Worm (Caenorhabditis elegans) whole organism, young adult: ENCODE data around the gene his-64.

Source experiments
- B0019.2 ChIP-seq: fragments of 200-800 bp; sonication (Bioruptor generic); conservative IDR thresholded peaks from 2 replicates; pipeline ENCODE4 v1.3.6; 2022; ENCODE audit warnings: missing genetic modification reagents, missing genetic modification characterization, missing compliant biosample characterization
- B0035.1 ChIP-seq: sonication (generic microtip); optimal IDR thresholded peaks from 2 replicates; lab custom pipeline; 2016; ENCODE audit warnings: missing genetic modification characterization, mild to moderate bottlenecking, missing compliant biosample characterization, missing genotype, missing genetic modification reagents
- B0261.1 ChIP-seq: sonication (generic microtip); optimal IDR thresholded peaks from 2 replicates; lab custom pipeline; 2016; ENCODE audit warnings: mild to moderate bottlenecking, missing genetic modification characterization, moderate library complexity, missing compliant biosample characterization
- F22D6.2 ChIP-seq: sonication (generic microtip); optimal IDR thresholded peaks from 2 replicates; lab custom pipeline; 2016; ENCODE audit warnings: mild to moderate bottlenecking, missing genetic modification characterization, missing compliant biosample characterization
- F33H1.4 ChIP-seq: fragments of 200-800 bp; sonication (Bioruptor generic); IDR thresholded peaks from 2 replicates; pipeline ENCODE4 v1.3.6; 2022; ENCODE audit warnings: missing genetic modification reagents, missing genetic modification characterization, missing compliant biosample characterization
- F37B4.10 ChIP-seq: fragments of 200-800 bp; sonication (Bioruptor generic); IDR thresholded peaks from 2 replicates; pipeline ENCODE4 v1.3.6; 2022; ENCODE audit warnings: missing genetic modification characterization, missing compliant biosample characterization
- F39B2.1 ChIP-seq: fragments of 200-800 bp; sonication (Bioruptor generic); IDR thresholded peaks from 2 replicates; pipeline ENCODE4 v1.3.6; 2022; ENCODE audit warnings: missing genetic modification reagents, missing genetic modification characterization, missing compliant biosample characterization
- F49E8.2 ChIP-seq: sonication (generic microtip); optimal IDR thresholded peaks from 3 replicates; lab custom pipeline; 2017; ENCODE audit warnings: missing genetic modification characterization, mild to moderate bottlenecking, missing compliant biosample characterization, antibody characterized with exemption, moderate library complexity; ENCODE audit not compliant: insufficient read depth
- T07F8.4 ChIP-seq: sonication (generic microtip); optimal IDR thresholded peaks from 2 replicates; lab custom pipeline; 2016; ENCODE audit warnings: mild to moderate bottlenecking, missing genetic modification characterization, moderate library complexity, missing compliant biosample characterization
- Y53G8AR.9 ChIP-seq: fragments of 200-800 bp; sonication (Bioruptor generic); conservative IDR thresholded peaks from 2 replicates; pipeline ENCODE4 v1.3.6; 2022; ENCODE audit warnings: missing genetic modification reagents, missing genetic modification characterization, missing compliant biosample characterization
- Y95B8A.8 ChIP-seq: fragments of 200-800 bp; sonication (Bioruptor generic); IDR thresholded peaks from 2 replicates; pipeline ENCODE4 v1.3.6; 2022; ENCODE audit warnings: missing genetic modification reagents, missing genetic modification characterization, missing compliant biosample characterization
- ama-1 ChIP-seq, 3 experiments: fragments of 150-350 bp in 1 of 3; sonication (generic microtip) in 2 of 3; optimal IDR thresholded peaks; 2 replicates each; lab custom pipeline; 2014 to 2018; ENCODE audit warnings: missing biosample characterization in 2 of 3, missing genetic modification characterization in 2 of 3, missing genetic modification reagents in 2 of 3
- bed-2 ChIP-seq: fragments of 200-800 bp; sonication (Bioruptor generic); IDR thresholded peaks from 2 replicates; pipeline ENCODE4 v1.3.6; 2022; ENCODE audit warnings: missing genetic modification reagents, missing genetic modification characterization, missing compliant biosample characterization
- cebp-1 ChIP-seq, 2 experiments: fragments of 200-800 bp in 1 of 2; sonication (Bioruptor generic) in 1 of 2; sonication (generic microtip) in 1 of 2; IDR thresholded peaks in 1 of 2; optimal IDR thresholded peaks in 1 of 2; 2 replicates each; pipeline versions ENCODE4 v1.3.6 to Lab custom; 2017 to 2022; ENCODE audit warnings: missing compliant biosample characterization in 2 of 2, missing genetic modification characterization in 2 of 2, mild to moderate bottlenecking in 1 of 2, missing genetic modification reagents in 1 of 2, moderate library complexity in 1 of 2
- cebp-2 ChIP-seq: fragments of 200-800 bp; sonication (Bioruptor generic); IDR thresholded peaks from 2 replicates; pipeline ENCODE4 v1.3.6; 2022; ENCODE audit warnings: missing genetic modification characterization, missing compliant biosample characterization
- chd-7 ChIP-seq: sonication (generic microtip); optimal IDR thresholded peaks from 2 replicates; lab custom pipeline; 2016; ENCODE audit warnings: mild to moderate bottlenecking, missing genetic modification characterization, moderate library complexity, missing compliant biosample characterization
- dox-1 ChIP-seq: fragments of 200-800 bp; sonication (Bioruptor generic); IDR thresholded peaks from 2 replicates; pipeline ENCODE4 v1.3.6; 2022; ENCODE audit warnings: missing genetic modification reagents, missing genetic modification characterization, missing compliant biosample characterization
- dpl-1 ChIP-seq: fragments of 150-350 bp; optimal IDR thresholded peaks from 2 replicates; lab custom pipeline; 2014; ENCODE audit warnings: missing biosample characterization, missing genetic modification reagents, missing genetic modification characterization
- hlh-12 ChIP-seq: sonication (generic microtip); optimal IDR thresholded peaks from 2 replicates; lab custom pipeline; 2016; ENCODE audit warnings: missing genetic modification characterization, missing compliant biosample characterization
- hlh-26 ChIP-seq: fragments of 200-800 bp; sonication (Bioruptor generic); conservative IDR thresholded peaks from 2 replicates; pipeline ENCODE4 v1.3.6; 2022; ENCODE audit warnings: missing genetic modification reagents, missing genetic modification characterization, missing compliant biosample characterization
- hmg-20 ChIP-seq: fragments of 200-800 bp; sonication (Bioruptor generic); IDR thresholded peaks from 2 replicates; pipeline ENCODE4 v1.3.6; 2022; ENCODE audit warnings: missing genetic modification reagents, missing genetic modification characterization, missing compliant biosample characterization
- hrde-1 ChIP-seq: sonication (generic microtip); optimal IDR thresholded peaks from 2 replicates; lab custom pipeline; 2016; ENCODE audit warnings: missing genetic modification characterization, mild to moderate bottlenecking, missing compliant biosample characterization, moderate library complexity, missing genotype, missing genetic modification reagents, borderline replicate concordance
- lin-35 ChIP-seq, 3 experiments: fragments of 150-350 bp in 2 of 3; sonication (generic microtip) in 1 of 3; optimal IDR thresholded peaks; 2 replicates each; lab custom pipeline; 2014 to 2018; ENCODE audit warnings: missing biosample characterization in 3 of 3, missing genetic modification characterization in 3 of 3, missing genetic modification reagents in 3 of 3
- lin-54 ChIP-seq: fragments of 200-800 bp; sonication (Bioruptor generic); optimal IDR thresholded peaks from 2 replicates; lab custom pipeline; 2018; ENCODE audit warnings: mild to moderate bottlenecking, missing genetic modification characterization, missing compliant biosample characterization
- lsl-1 ChIP-seq: fragments of 200-800 bp; sonication (Bioruptor generic); optimal IDR thresholded peaks from 2 replicates; lab custom pipeline; 2018; ENCODE audit warnings: mild to moderate bottlenecking, missing genetic modification characterization, moderate library complexity, missing compliant biosample characterization
- lsy-27 ChIP-seq: sonication (generic microtip); optimal IDR thresholded peaks from 2 replicates; lab custom pipeline; 2017; ENCODE audit warnings: missing genetic modification characterization, mild to moderate bottlenecking, missing compliant biosample characterization, antibody characterized with exemption, missing genotype, borderline replicate concordance; ENCODE audit not compliant: insufficient read depth
- madf-6 ChIP-seq: fragments of 200-800 bp; sonication (Bioruptor generic); IDR thresholded peaks from 2 replicates; pipeline ENCODE4 v1.3.6; 2022; ENCODE audit warnings: missing genetic modification reagents, missing genetic modification characterization, missing compliant biosample characterization
- madf-8 ChIP-seq: fragments of 200-800 bp; sonication (Bioruptor generic); conservative IDR thresholded peaks from 2 replicates; pipeline ENCODE4 v1.3.6; 2022; ENCODE audit warnings: missing genetic modification reagents, missing genetic modification characterization, missing compliant biosample characterization
- mxl-1 ChIP-seq: sonication (generic microtip); optimal IDR thresholded peaks from 2 replicates; lab custom pipeline; 2016; ENCODE audit warnings: missing genetic modification characterization, missing compliant biosample characterization
- nfya-1 ChIP-seq: sonication (generic microtip); optimal IDR thresholded peaks from 2 replicates; lab custom pipeline; 2017; ENCODE audit warnings: antibody characterized with exemption, missing compliant biosample characterization, missing genetic modification characterization, borderline replicate concordance; ENCODE audit not compliant: insufficient read depth
- nfyb-1 ChIP-seq: fragments of 200-800 bp; sonication (Bioruptor generic); IDR thresholded peaks from 2 replicates; pipeline ENCODE4 v1.3.6; 2022; ENCODE audit warnings: missing genetic modification reagents, missing genetic modification characterization, missing compliant biosample characterization
- nhr-120 ChIP-seq: fragments of 200-800 bp; sonication (Bioruptor generic); IDR thresholded peaks from 2 replicates; pipeline ENCODE4 v1.3.6; 2022; ENCODE audit warnings: missing genetic modification characterization, missing compliant biosample characterization
- nhr-179 ChIP-seq: sonication (generic microtip); optimal IDR thresholded peaks from 2 replicates; lab custom pipeline; 2016; ENCODE audit warnings: mild to moderate bottlenecking, missing genetic modification characterization, missing compliant biosample characterization
- nhr-27 ChIP-seq: fragments of 200-800 bp; sonication (Bioruptor generic); optimal IDR thresholded peaks from 2 replicates; lab custom pipeline; 2018; ENCODE audit warnings: mild to moderate bottlenecking, missing genetic modification characterization, moderate library complexity, missing compliant biosample characterization
- pha-4 ChIP-seq: fragments of 150-350 bp; sonication (generic microtip); optimal IDR thresholded peaks from 2 replicates; lab custom pipeline; 2014; ENCODE audit warnings: missing biosample characterization, missing genetic modification reagents, missing genetic modification characterization
- rcor-1 ChIP-seq: fragments of 200-800 bp; sonication (Bioruptor generic); IDR thresholded peaks from 2 replicates; pipeline ENCODE4 v1.3.6; 2022; ENCODE audit warnings: missing genetic modification reagents, missing genetic modification characterization, missing compliant biosample characterization
- rec-8 ChIP-seq, 2 experiments: sonication (generic microtip); optimal IDR thresholded peaks; 2 replicates each; lab custom pipeline; 2016; ENCODE audit warnings: mild to moderate bottlenecking in 2 of 2, missing genetic modification characterization in 2 of 2, missing genetic modification reagents in 2 of 2, missing genotype in 2 of 2, missing biosample characterization in 1 of 2, missing compliant biosample characterization in 1 of 2, moderate library complexity in 1 of 2
- sea-2 ChIP-seq: fragments of 200-800 bp; sonication (Bioruptor generic); IDR thresholded peaks from 2 replicates; pipeline ENCODE4 v1.3.6; 2022; ENCODE audit warnings: missing genetic modification characterization, missing compliant biosample characterization
- snpc-1.1 ChIP-seq: sonication (generic microtip); optimal IDR thresholded peaks from 2 replicates; lab custom pipeline; 2017; ENCODE audit warnings: missing genetic modification characterization, mild to moderate bottlenecking, missing compliant biosample characterization, antibody characterized with exemption, moderate library complexity, missing genotype, missing genetic modification reagents; ENCODE audit not compliant: insufficient read depth
- sptf-2 ChIP-seq: fragments of 200-800 bp; sonication (Bioruptor generic); optimal IDR thresholded peaks from 2 replicates; lab custom pipeline; 2018; ENCODE audit warnings: mild to moderate bottlenecking, missing genetic modification characterization, missing compliant biosample characterization
- tlf-1 ChIP-seq: fragments of 200-800 bp; sonication (Bioruptor generic); optimal IDR thresholded peaks from 2 replicates; lab custom pipeline; 2018; ENCODE audit warnings: mild to moderate bottlenecking, missing genetic modification characterization, missing compliant biosample characterization
- unc-130 ChIP-seq: sonication (generic microtip); optimal IDR thresholded peaks from 2 replicates; lab custom pipeline; 2016; ENCODE audit warnings: missing genetic modification reagents, missing genetic modification characterization, missing compliant biosample characterization
- xnd-1 ChIP-seq: sonication (generic microtip); optimal IDR thresholded peaks from 2 replicates; lab custom pipeline; 2016; ENCODE audit warnings: missing genotype, missing genetic modification reagents, missing genetic modification characterization, missing compliant biosample characterization
- ztf-6 ChIP-seq: fragments of 200-800 bp; sonication (Bioruptor generic); IDR thresholded peaks from 2 replicates; pipeline ENCODE4 v1.3.6; 2022; ENCODE audit warnings: missing genetic modification reagents, missing genetic modification characterization, missing compliant biosample characterization

The his-64 gene

ce11 chrIV:11401482-11401881 lies 5.4 kb upstream of the his-64 start (continued):
- TF ChIP-seq cebp-1 (GFP tag; IDR thresholded peaks at IDR 0.05; lab: Robert Waterston, UW): no peak
- TF ChIP-seq cebp-1 (tag; optimal IDR thresholded peaks at IDR 0.05; lab: Kevin White, UChicago): peak; percentile 2
- no peak for TF ChIP-seq snpc-1.1 (tag; lab: Kevin White, UChicago)
- TF ChIP-seq sptf-2 (GFP tag; lab: Kevin White, UChicago): no peak
- TF ChIP-seq Y95B8A.8 (GFP tag; lab: Robert Waterston, UW): peak; percentile 71; the same call in 1 of the 2 replicates
- no peak for TF ChIP-seq hmg-20
- TF ChIP-seq B0019.2 (GFP tag; lab: Robert Waterston, UW): no peak
- TF ChIP-seq F22D6.2: no peak
- peak; percentile 21 for TF ChIP-seq tlf-1 (GFP tag; lab: Kevin White, UChicago)
- TF ChIP-seq F39B2.1 (GFP tag; lab: Robert Waterston, UW): peak; percentile 60; the same call in 1 of the 2 replicates
- 0 out of 2 replicates have a peak, but pooled peaks have one; percentile 23 for TF ChIP-seq F33H1.4 (GFP tag; lab: Robert Waterston, UW)
- peak; percentile 1 for TF ChIP-seq lsl-1
- no peak for TF ChIP-seq rec-8 (tag; optimal IDR thresholded peaks at IDR 0.05; lab: Kevin White, UChicago)
- TF ChIP-seq nfyb-1 (GFP tag; lab: Robert Waterston, UW): no peak
- no peak for TF ChIP-seq ztf-6 (GFP tag; lab: Robert Waterston, UW)
- 0 out of 2 replicates have a peak, but pooled peaks have one; percentile 55 for TF ChIP-seq Y53G8AR.9 (GFP tag; lab: Robert Waterston, UW)
- no peak for TF ChIP-seq madf-8 (GFP tag; lab: Robert Waterston, UW)
- TF ChIP-seq dox-1 (GFP tag; lab: Robert Waterston, UW): peak; percentile 59
- peak; percentile 35 for TF ChIP-seq xnd-1 (tag; lab: Kevin White, UChicago)
- no peak for TF ChIP-seq chd-7 (tag; lab: Kevin White, UChicago)
- TF ChIP-seq madf-6: peak; percentile 79
- no peak for TF ChIP-seq unc-130 (GFP tag; lab: Kevin White, UChicago)
- TF ChIP-seq F49E8.2: peak; percentile 82
- peak; percentile 93 for TF ChIP-seq hrde-1 (tag; lab: Kevin White, UChicago)
- no peak for TF ChIP-seq T07F8.4 (tag; lab: Kevin White, UChicago)
- TF ChIP-seq lin-35 (GFP tag; optimal IDR thresholded peaks at IDR 0.05; lab: Kevin White, UChicago): no peak

ce11 chrIV:11403288-11403991 lies 3.5 kb upstream of the his-64 start, which contains the start of the genes memi-3 and cyp-31A2:
Gene memi-3 (minus strand): TSS chrIV:11403338.
Gene cyp-31A2 (plus strand): TSS chrIV:11403961.
- no peak for TF ChIP-seq mxl-1 (tag; lab: Kevin White, UChicago)
- peak; percentile 45 for TF ChIP-seq lin-54 (GFP tag; lab: Kevin White, UChicago)
- TF ChIP-seq nfya-1 (tag; lab: Kevin White, UChicago): no peak
- TF ChIP-seq lin-35 (GFP tag; optimal IDR thresholded peaks at IDR 0.05; lab: Kevin White, UChicago): no peak
- no peak for TF ChIP-seq hlh-12
- no peak for TF ChIP-seq F37B4.10 (GFP tag; lab: Robert Waterston, UW)
- TF ChIP-seq madf-8 (GFP tag; lab: Robert Waterston, UW): peak; percentile 5; the same call in 1 of the 2 replicates
- TF ChIP-seq lsl-1: peak; percentile 82
- no peak for TF ChIP-seq snpc-1.1 (tag; lab: Kevin White, UChicago)
- no peak for TF ChIP-seq nhr-179 (tag; lab: Kevin White, UChicago)
- TF ChIP-seq lsy-27 (tag; lab: Kevin White, UChicago): no peak
- no peak for TF ChIP-seq sea-2 (GFP tag; lab: Robert Waterston, UW)
- TF ChIP-seq pha-4 (tag; lab: Kevin White, UChicago): no peak
- TF ChIP-seq dpl-1: peak; percentile 50
- TF ChIP-seq cebp-2 (GFP tag; lab: Robert Waterston, UW): no peak
- no peak for TF ChIP-seq hlh-26 (GFP tag; lab: Robert Waterston, UW)
- no peak for TF ChIP-seq nhr-27 (tag; lab: Kevin White, UChicago)
- peak; percentile 80 for TF ChIP-seq xnd-1 (tag; lab: Kevin White, UChicago)
- TF ChIP-seq rcor-1 (GFP tag; lab: Robert Waterston, UW): no peak
- no peak for TF ChIP-seq bed-2 (GFP tag; lab: Robert Waterston, UW)
- TF ChIP-seq nhr-120 (GFP tag; lab: Robert Waterston, UW): no peak
- TF ChIP-seq B0261.1: no peak
- no peak for TF ChIP-seq B0035.1 (tag; lab: Kevin White, UChicago)
- no peak for TF ChIP-seq ama-1 (optimal IDR thresholded peaks at IDR 0.05; lab: Kevin White, UChicago)
- TF ChIP-seq ama-1 (GFP tag; optimal IDR thresholded peaks at IDR 0.05; lab: Kevin White, UChicago): no peak
